Worm (Caenorhabditis elegans) whole organism, early embryonic: Measurements from ENCODE around the gene srv-7.

Source experiments
- B0310.2 ChIP-seq: sonication (generic microtip); optimal IDR thresholded peaks from 2 replicates; lab custom pipeline; 2016; ENCODE audit warnings: mild to moderate bottlenecking, missing genetic modification characterization, missing compliant biosample characterization
- F13C5.2 ChIP-seq: sonication (generic microtip); optimal IDR thresholded peaks from 2 replicates; lab custom pipeline; 2017; ENCODE audit warnings: mild to moderate bottlenecking, missing genetic modification characterization, inconsistent platforms, missing compliant biosample characterization
- aly-1 ChIP-seq: sonication (generic microtip); optimal IDR thresholded peaks from 2 replicates; lab custom pipeline; 2016; ENCODE audit warnings: missing genetic modification characterization, missing compliant biosample characterization
- ama-1 ChIP-seq: fragments of 150-350 bp; optimal IDR thresholded peaks from 2 replicates; lab custom pipeline; 2014
- ceh-13 ChIP-seq: fragments of 200-800 bp; sonication (Bioruptor generic); optimal IDR thresholded peaks from 2 replicates; lab custom pipeline; 2018; ENCODE audit warnings: mild to moderate bottlenecking, missing genetic modification characterization, missing compliant biosample characterization
- ceh-36 ChIP-seq: sonication (generic microtip); optimal IDR thresholded peaks from 2 replicates; lab custom pipeline; 2016; ENCODE audit warnings: missing genetic modification characterization, inconsistent platforms, missing compliant biosample characterization
- ets-7 ChIP-seq: sonication (generic microtip); optimal IDR thresholded peaks from 2 replicates; lab custom pipeline; 2016; ENCODE audit warnings: missing genotype, missing genetic modification characterization, missing compliant biosample characterization
- flt-1 ChIP-seq: fragments of 200-800 bp; sonication (Bioruptor generic); IDR thresholded peaks from 2 replicates; pipeline ENCODE4 v1.3.6; 2022; ENCODE audit warnings: missing genetic modification characterization, missing compliant biosample characterization
- hmbx-1 ChIP-seq: sonication (generic microtip); optimal IDR thresholded peaks from 2 replicates; lab custom pipeline; 2016; ENCODE audit warnings: mild to moderate bottlenecking, missing genetic modification characterization, missing compliant biosample characterization
- hmg-4 ChIP-seq: fragments of 200-800 bp; sonication (Bioruptor generic); optimal IDR thresholded peaks from 2 replicates; lab custom pipeline; 2018; ENCODE audit warnings: mild to moderate bottlenecking, missing genetic modification characterization, missing compliant biosample characterization
- hnd-1 ChIP-seq: sonication (generic microtip); optimal IDR thresholded peaks from 2 replicates; lab custom pipeline; 2016; ENCODE audit warnings: missing genetic modification characterization, missing compliant biosample characterization
- pes-1 ChIP-seq: fragments of 200-800 bp; sonication (Bioruptor generic); IDR thresholded peaks from 2 replicates; pipeline ENCODE4 v1.3.6; 2022; ENCODE audit warnings: missing genetic modification reagents, missing genetic modification characterization, missing compliant biosample characterization
- scrt-1 ChIP-seq: fragments of 200-800 bp; sonication (Bioruptor generic); IDR thresholded peaks from 2 replicates; pipeline ENCODE4 v1.3.6; 2022; ENCODE audit warnings: missing genetic modification characterization, missing compliant biosample characterization
- sea-1 ChIP-seq: fragments of 200-800 bp; sonication (Bioruptor generic); conservative IDR thresholded peaks from 2 replicates; pipeline ENCODE4 v1.3.6; 2022; ENCODE audit warnings: missing genetic modification characterization, missing compliant biosample characterization
- tbx-11 ChIP-seq: fragments of 200-800 bp; sonication (Bioruptor generic); IDR thresholded peaks from 2 replicates; pipeline ENCODE4 v1.3.6; 2022; ENCODE audit warnings: missing genetic modification characterization, missing compliant biosample characterization
- tbx-37 ChIP-seq: fragments of 200-800 bp; sonication (Bioruptor generic); conservative IDR thresholded peaks from 2 replicates; pipeline ENCODE4 v1.3.6; 2022; ENCODE audit warnings: missing genetic modification reagents, missing genetic modification characterization, missing compliant biosample characterization
- tra-4 ChIP-seq: sonication (generic microtip); optimal IDR thresholded peaks from 2 replicates; lab custom pipeline; 2017; ENCODE audit warnings: missing genetic modification characterization, missing compliant biosample characterization

Gene srv-7

ce11 chrX:5647884-5648283 is at the start of gene srv-7:
Gene srv-7, minus strand, starts transcription at chrX:5647984.
- no peak for TF ChIP-seq sea-1
- no peak for TF ChIP-seq flt-1 (GFP tag; lab: Robert Waterston, UW)
- TF ChIP-seq tbx-11 (GFP tag; lab: Robert Waterston, UW), result no peak
- TF ChIP-seq aly-1 (tag; lab: Kevin White, UChicago), result no peak
- no peak for TF ChIP-seq hnd-1 (tag; lab: Kevin White, UChicago)
- no peak for TF ChIP-seq pes-1 (GFP tag; lab: Robert Waterston, UW)
- no peak for TF ChIP-seq ets-7
- no peak for TF ChIP-seq tra-4 (tag; lab: Kevin White, UChicago)
- no peak for TF ChIP-seq ama-1 (lab: Kevin White, UChicago)
- TF ChIP-seq hmbx-1 (tag; lab: Kevin White, UChicago), result no peak
- no peak for TF ChIP-seq scrt-1 (GFP tag; lab: Robert Waterston, UW)
- no peak for TF ChIP-seq B0310.2 (tag; lab: Kevin White, UChicago)
- no peak for TF ChIP-seq tbx-37 (GFP tag; lab: Robert Waterston, UW)
- no peak for TF ChIP-seq ceh-36

- TF ChIP-seq pes-1 (GFP tag; lab: Robert Waterston, UW) (no peak), ets-7 (no peak), sea-1 (no peak), hnd-1 (tag; lab: Kevin White, UChicago) (no peak), ceh-13 (GFP tag; lab: Kevin White, UChicago) (no peak), hmg-4 (GFP tag; lab: Kevin White, UChicago) (no peak), ama-1 (lab: Kevin White, UChicago) (no peak), scrt-1 (GFP tag; lab: Robert Waterston, UW) (no peak), aly-1 (tag; lab: Kevin White, UChicago) (no peak)
These were observed 49.4 kb upstream of the srv-7 start, which contains the start of gene W01C8.5 for ce11 chrX:5697208-5697607. Gene W01C8.5, minus strand, starts transcription at chrX:5697308.

ce11 chrX:5696197-5696596 is 48.4 kb upstream of the srv-7 start:
- TF ChIP-seq pes-1 (GFP tag; lab: Robert Waterston, UW) (no peak), hmg-4 (GFP tag; lab: Kevin White, UChicago) (peak; percentile 59)

- TF ChIP-seq ets-7 (no peak), B0310.2 (tag; lab: Kevin White, UChicago) (no peak), scrt-1 (GFP tag; lab: Robert Waterston, UW) (no peak), aly-1 (tag; lab: Kevin White, UChicago) (no peak), hnd-1 (tag; lab: Kevin White, UChicago) (no peak), tra-4 (tag; lab: Kevin White, UChicago) (no peak), ama-1 (lab: Kevin White, UChicago) (no peak)
These were observed 47.6 kb upstream of the srv-7 start for ce11 chrX:5695416-5695815.

- TF ChIP-seq tra-4 (tag; lab: Kevin White, UChicago) (no peak), sea-1 (no peak), B0310.2 (tag; lab: Kevin White, UChicago) (no peak), aly-1 (tag; lab: Kevin White, UChicago) (no peak), pes-1 (GFP tag; lab: Robert Waterston, UW) (no peak), tbx-37 (GFP tag; lab: Robert Waterston, UW) (no peak), F13C5.2 (tag; lab: Kevin White, UChicago) (no peak), flt-1 (GFP tag; lab: Robert Waterston, UW) (no peak), hmg-4 (GFP tag; lab: Kevin White, UChicago) (no peak), hmbx-1 (tag; lab: Kevin White, UChicago) (no peak), ets-7 (no peak), ama-1 (lab: Kevin White, UChicago) (no peak), tbx-11 (GFP tag; lab: Robert Waterston, UW) (no peak)
These were observed 44.3 kb upstream of the srv-7 start, which contains the start of gene W01C8.1 for ce11 chrX:5692099-5692498. Gene W01C8.1, plus strand, starts transcription at chrX:5692399.

- TF ChIP-seq tbx-11 (GFP tag; lab: Robert Waterston, UW) (no peak), tbx-37 (GFP tag; lab: Robert Waterston, UW) (no peak), ceh-13 (GFP tag; lab: Kevin White, UChicago) (no peak), ets-7 (no peak), sea-1 (no peak), hmbx-1 (tag; lab: Kevin White, UChicago) (no peak), hmg-4 (GFP tag; lab: Kevin White, UChicago) (no peak), ceh-36 (no peak), hnd-1 (tag; lab: Kevin White, UChicago) (no peak)
These were observed 41.3 kb upstream of the srv-7 start for ce11 chrX:5689077-5689476.

- TF ChIP-seq aly-1 (tag; lab: Kevin White, UChicago) (peak; percentile 7), hmg-4 (GFP tag; lab: Kevin White, UChicago) (peak; percentile 93), scrt-1 (GFP tag; lab: Robert Waterston, UW) (no peak), flt-1 (GFP tag; lab: Robert Waterston, UW) (no peak), tra-4 (tag; lab: Kevin White, UChicago) (no peak), sea-1 (peak; percentile 63; the same call in 1 of the 2 replicates), B0310.2 (tag; lab: Kevin White, UChicago) (no peak), F13C5.2 (tag; lab: Kevin White, UChicago) (peak; percentile 91)
These were observed 38.3 kb upstream of the srv-7 start, which contains the start of gene set-20 for ce11 chrX:5686065-5686464. Gene set-20, minus strand, starts transcription at chrX:5686158.

ce11 chrX:5680125-5680524 is 32.3 kb upstream of the srv-7 start, which contains the start of gene set-19:
Gene set-19, minus strand, starts transcription at chrX:5680225.
- TF ChIP-seq tbx-11 (GFP tag; lab: Robert Waterston, UW), result no peak
- no peak for TF ChIP-seq ama-1 (lab: Kevin White, UChicago)
- TF ChIP-seq B0310.2 (tag; lab: Kevin White, UChicago), result no peak
- TF ChIP-seq aly-1 (tag; lab: Kevin White, UChicago), result no peak
- TF ChIP-seq hmg-4 (GFP tag; lab: Kevin White, UChicago), result no peak
- TF ChIP-seq tbx-37 (GFP tag; lab: Robert Waterston, UW), result no peak
- no peak for TF ChIP-seq ets-7
- TF ChIP-seq flt-1 (GFP tag; lab: Robert Waterston, UW), result no peak
- TF ChIP-seq hmbx-1 (tag; lab: Kevin White, UChicago), result no peak
- TF ChIP-seq F13C5.2 (tag; lab: Kevin White, UChicago), result no peak
- no peak for TF ChIP-seq pes-1 (GFP tag; lab: Robert Waterston, UW)
- TF ChIP-seq hnd-1 (tag; lab: Kevin White, UChicago), result no peak
- TF ChIP-seq tra-4 (tag; lab: Kevin White, UChicago), result no peak
- TF ChIP-seq ceh-36, result no peak
